Fruit fly (Drosophila melanogaster) whole organism, adult: Measurements from ENCODE around the gene CG14636.

Source experiments
- CG11617 ChIP-seq: fragments of 200-800 bp; sonication (Bioruptor generic); optimal IDR thresholded peaks from 2 replicates; lab custom pipeline; 2017; ENCODE audit warnings: mild to moderate bottlenecking, missing biosample characterization, missing genetic modification reagents, missing genetic modification characterization
- CG12768 ChIP-seq: fragments of 200-800 bp; sonication (Bioruptor generic); optimal IDR thresholded peaks from 2 replicates; lab custom pipeline; 2017; ENCODE audit warnings: missing biosample characterization, missing genetic modification characterization, mild to moderate bottlenecking, moderate library complexity, missing genetic modification reagents
- CG14711 ChIP-seq: fragments of 200-800 bp; sonication (Bioruptor generic); optimal IDR thresholded peaks from 2 replicates; lab custom pipeline; 2018; ENCODE audit warnings: missing biosample characterization, mild to moderate bottlenecking, missing genetic modification characterization, moderate library complexity
- CG1620 ChIP-seq: fragments of 200-800 bp; sonication (Bioruptor generic); optimal IDR thresholded peaks from 2 replicates; lab custom pipeline; 2016; ENCODE audit warnings: missing biosample characterization, missing genetic modification characterization
- CG33017 ChIP-seq: fragments of 200-800 bp; sonication (Bioruptor generic); optimal IDR thresholded peaks from 2 replicates; lab custom pipeline; 2018; ENCODE audit warnings: missing biosample characterization, mild to moderate bottlenecking, missing genetic modification characterization, moderate library complexity
- CG5204 ChIP-seq: fragments of 200-800 bp; sonication (Bioruptor generic); optimal IDR thresholded peaks from 2 replicates; lab custom pipeline; 2016; ENCODE audit warnings: missing biosample characterization, missing genetic modification characterization
- CG7045 ChIP-seq: fragments of 200-800 bp; sonication (Bioruptor generic); optimal IDR thresholded peaks from 2 replicates; lab custom pipeline; 2017; ENCODE audit warnings: missing biosample characterization, mild to moderate bottlenecking, missing genetic modification characterization
- CG7101 ChIP-seq: fragments of 200-800 bp; sonication (Bioruptor generic); optimal IDR thresholded peaks from 2 replicates; lab custom pipeline; 2018; ENCODE audit warnings: missing biosample characterization, mild to moderate bottlenecking, missing genetic modification characterization, moderate library complexity
- Clk ChIP-seq: fragments of 200-800 bp; sonication (Bioruptor generic); optimal IDR thresholded peaks from 2 replicates; lab custom pipeline; 2017; ENCODE audit warnings: missing biosample characterization, missing genetic modification characterization
- Crg-1 ChIP-seq: fragments of 200-800 bp; sonication (Bioruptor generic); optimal IDR thresholded peaks from 2 replicates; lab custom pipeline; 2016; ENCODE audit warnings: missing biosample characterization, missing genetic modification characterization
- Hr96 ChIP-seq: fragments of 200-800 bp; sonication (Bioruptor generic); optimal IDR thresholded peaks from 2 replicates; lab custom pipeline; 2016; ENCODE audit warnings: missing biosample characterization, missing genetic modification characterization
- Mnt ChIP-seq: fragments of 200-800 bp; sonication (Bioruptor generic); optimal IDR thresholded peaks from 2 replicates; lab custom pipeline; 2016; ENCODE audit warnings: missing biosample characterization, mild to moderate bottlenecking, missing genetic modification characterization
- bab1 ChIP-seq: fragments of 200-800 bp; sonication (Bioruptor generic); optimal IDR thresholded peaks from 3 replicates; lab custom pipeline; 2019; ENCODE audit warnings: missing biosample characterization, mild to moderate bottlenecking, missing genetic modification characterization, moderate library complexity
- cic ChIP-seq: fragments of 200-800 bp; sonication (Bioruptor generic); optimal IDR thresholded peaks from 2 replicates; lab custom pipeline; 2017; ENCODE audit warnings: missing biosample characterization, mild to moderate bottlenecking, missing genetic modification characterization, moderate library complexity
- cnc ChIP-seq, 2 experiments: fragments of >200 bp; optimal IDR thresholded peaks; 2 replicates each; lab custom pipeline; 2017
- kay ChIP-seq: fragments of 200-800 bp; sonication (Bioruptor generic); peaks from one replicate; lab custom pipeline; 2016; ENCODE audit warnings: missing biosample characterization, missing genetic modification characterization, borderline replicate concordance
- ovo ChIP-seq: fragments of 200-800 bp; sonication (Bioruptor generic); optimal IDR thresholded peaks from 2 replicates; lab custom pipeline; 2016; ENCODE audit warnings: missing biosample characterization, missing genetic modification characterization
- pad ChIP-seq: fragments of 200-800 bp; sonication (Bioruptor generic); optimal IDR thresholded peaks from 3 replicates; lab custom pipeline; 2017; ENCODE audit warnings: missing biosample characterization, missing genetic modification characterization, mild to moderate bottlenecking, moderate library complexity, missing genetic modification reagents
- tj ChIP-seq: fragments of 200-800 bp; sonication (Bioruptor generic); optimal IDR thresholded peaks from 3 replicates; lab custom pipeline; 2017; ENCODE audit warnings: missing biosample characterization, mild to moderate bottlenecking, missing genetic modification characterization, moderate library complexity
- toe ChIP-seq: fragments of 200-800 bp; sonication (Bioruptor generic); optimal IDR thresholded peaks from 2 replicates; lab custom pipeline; 2016; ENCODE audit warnings: missing biosample characterization, missing genetic modification characterization

The CG14636 gene

dm6 chr3R:4186820-4187540 lies 28.1 kb downstream of the CG14636 start:
- TF ChIP-seq CG7045 (GFP tag; lab: Kevin White, UChicago) (no peak), CG12768 (GFP tag; lab: Kevin White, UChicago) (no peak), CG14711 (tag; lab: Kevin White, UChicago) (no peak), CG5204 (GFP tag; lab: Kevin White, UChicago) (no peak), cic (GFP tag; lab: Kevin White, UChicago) (no peak), kay (GFP tag; lab: Kevin White, UChicago) (peak; percentile 72), tj (peak; percentile 91)

dm6 chr3R:4180543-4181214 lies 34.4 kb downstream of the CG14636 start:
- no peak for TF ChIP-seq CG14711 (tag; lab: Kevin White, UChicago)
- TF ChIP-seq tj: no peak
- TF ChIP-seq bab1 (GFP tag; lab: Kevin White, UChicago): no peak
- no peak for TF ChIP-seq toe (GFP tag; lab: Kevin White, UChicago)
- no peak for TF ChIP-seq CG5204 (GFP tag; lab: Kevin White, UChicago)
- no peak for TF ChIP-seq Mnt (GFP tag; lab: Kevin White, UChicago)
- no peak for TF ChIP-seq Crg-1 (GFP tag; lab: Kevin White, UChicago)
- no peak for TF ChIP-seq CG12768 (GFP tag; lab: Kevin White, UChicago)
- TF ChIP-seq CG7045 (GFP tag; lab: Kevin White, UChicago): no peak
- TF ChIP-seq Clk: no peak
- no peak for TF ChIP-seq cnc (optimal IDR thresholded peaks at IDR 0.05; lab: Kevin White, UChicago)
- TF ChIP-seq CG11617 (GFP tag; lab: Kevin White, UChicago): no peak

dm6 chr3R:4178750-4179485 lies 36.2 kb downstream of the CG14636 start:
- no peak for TF ChIP-seq Crg-1 (GFP tag; lab: Kevin White, UChicago)
- TF ChIP-seq CG11617 (GFP tag; lab: Kevin White, UChicago): no peak

- TF ChIP-seq ovo (GFP tag; lab: Kevin White, UChicago) (no peak), CG12768 (GFP tag; lab: Kevin White, UChicago) (no peak), bab1 (GFP tag; lab: Kevin White, UChicago) (no peak), CG7101 (no peak), CG11617 (GFP tag; lab: Kevin White, UChicago) (no peak), Clk (no peak), cnc (optimal IDR thresholded peaks at IDR 0.05; lab: Kevin White, UChicago) (no peak), CG5204 (GFP tag; lab: Kevin White, UChicago) (no peak), Hr96 (GFP tag; lab: Kevin White, UChicago) (no peak), CG33017 (tag; lab: Kevin White, UChicago) (no peak), toe (GFP tag; lab: Kevin White, UChicago) (no peak), tj (no peak), kay (GFP tag; lab: Kevin White, UChicago) (no peak), cic (GFP tag; lab: Kevin White, UChicago) (no peak), Mnt (GFP tag; lab: Kevin White, UChicago) (no peak), CG14711 (tag; lab: Kevin White, UChicago) (no peak), pad (GFP tag; lab: Kevin White, UChicago) (no peak), Crg-1 (GFP tag; lab: Kevin White, UChicago) (no peak), CG7045 (GFP tag; lab: Kevin White, UChicago) (no peak), CG1620 (GFP tag; lab: Kevin White, UChicago) (no peak)
Measured at dm6 chr3R:4176728-4177127, 38.4 kb downstream of the CG14636 start.

- TF ChIP-seq CG14711 (tag; lab: Kevin White, UChicago): no peak
- TF ChIP-seq CG7101: no peak
- no peak for TF ChIP-seq CG5204 (GFP tag; lab: Kevin White, UChicago)
- peak; percentile 95 for TF ChIP-seq tj
- no peak for TF ChIP-seq Clk
- no peak for TF ChIP-seq Mnt (GFP tag; lab: Kevin White, UChicago)
Measured at dm6 chr3R:4174975-4175374, 40.1 kb downstream of the CG14636 start.

- TF ChIP-seq cic (GFP tag; lab: Kevin White, UChicago) (no peak), pad (GFP tag; lab: Kevin White, UChicago) (peak; percentile 64)
Measured at dm6 chr3R:4174470-4174869, 40.6 kb downstream of the CG14636 start, which contains the start of gene CG12581. Gene CG12581 (plus strand): TSS chr3R:4174632.
